Worm (Caenorhabditis elegans): ENCODE results near the gene nlp-18.

DNA sequence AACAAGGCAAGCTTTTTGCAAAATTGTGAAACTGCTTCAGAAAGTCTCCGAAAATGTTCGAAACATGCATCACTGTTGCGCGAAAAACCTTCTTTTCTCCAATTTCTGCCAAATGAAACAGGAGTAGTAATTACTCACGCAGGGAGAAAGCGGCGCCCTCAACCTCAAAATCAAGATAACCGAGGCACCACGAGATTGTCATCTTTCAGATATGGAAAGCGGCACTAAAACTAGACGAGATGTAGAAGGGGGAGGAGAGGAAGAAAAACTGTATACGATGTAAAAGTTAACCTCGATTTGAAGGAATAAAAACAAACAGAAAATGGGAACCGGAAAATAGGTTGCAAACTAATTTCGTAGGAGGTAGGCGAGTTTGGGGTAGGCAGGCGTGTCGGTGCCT, 46.4 kb upstream of the nlp-18 start:
- no peak for TF ChIP-seq mdl-1 (tag; optimal IDR thresholded peaks at IDR 0.05)
- TF ChIP-seq nhr-77 (tag; optimal IDR thresholded peaks at IDR 0.05), result no peak
- no peak for TF ChIP-seq fkh-10 (GFP tag; optimal IDR thresholded peaks at IDR 0.05)
